Worm (Caenorhabditis elegans) whole organism, L4/young adult: ENCODE data around the gene msp-79.

Source experiments
- W03F9.2 ChIP-seq: fragments of 150-350 bp; optimal IDR thresholded peaks from 2 replicates; lab custom pipeline; 2014; ENCODE audit warnings: missing biosample characterization, missing genetic modification characterization
- dao-5 ChIP-seq: sonication (generic microtip); optimal IDR thresholded peaks from 2 replicates; lab custom pipeline; 2016; ENCODE audit warnings: missing genotype, missing genetic modification characterization, moderate library complexity, missing compliant biosample characterization

DNA sequence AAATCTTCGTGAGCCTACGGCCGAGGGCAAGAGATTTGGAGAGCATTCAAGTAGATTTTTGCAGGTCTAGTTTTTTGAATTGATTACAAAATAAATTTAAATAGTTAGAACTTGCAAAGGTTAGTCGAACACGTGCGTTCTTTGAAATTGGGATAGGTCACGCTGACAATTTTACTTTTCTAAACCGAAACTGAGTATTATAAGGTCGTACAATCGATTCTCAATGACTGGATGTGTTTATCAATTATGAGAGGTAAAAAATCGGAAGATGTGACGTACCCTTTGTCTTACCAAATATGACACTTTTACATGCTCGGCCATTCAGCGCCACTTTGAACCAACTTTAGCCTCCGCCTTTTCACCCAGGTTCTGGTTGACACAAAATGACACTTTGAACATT lies 20.2 kb downstream of the msp-79 start, which contains the start of gene C28D4.5:
- no peak for TF ChIP-seq dao-5
- no peak for TF ChIP-seq W03F9.2 (tag; lab: Kevin White, UChicago)
